Worm (Caenorhabditis elegans): ENCODE results near the gene srx-47.

DNA sequence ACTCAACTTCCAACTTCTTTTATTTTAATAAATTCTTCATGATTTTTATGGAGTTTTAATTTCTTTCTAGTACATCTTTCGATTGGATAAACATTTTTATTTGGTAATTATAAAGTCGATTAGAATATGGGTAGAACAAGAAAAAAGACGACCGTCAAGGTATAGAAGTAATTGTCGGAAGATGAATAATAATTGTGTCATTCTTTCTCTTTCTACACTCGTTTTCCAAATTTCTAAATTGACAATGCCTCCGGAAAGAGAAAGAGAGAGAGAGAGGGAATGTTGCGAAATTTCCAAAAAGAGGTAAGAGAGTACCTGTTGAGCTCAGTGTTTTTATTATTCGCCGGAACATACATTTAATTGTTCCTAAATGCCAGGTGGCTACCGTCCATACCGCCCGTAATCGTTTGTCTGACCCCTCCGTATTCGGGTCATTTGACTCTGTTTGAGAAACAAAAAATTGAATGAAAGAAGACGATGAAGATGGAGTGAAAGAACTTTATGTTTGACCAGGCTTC lies 32.1 kb downstream of the srx-47 start, which contains the start of gene E02C12.12:
- TF ChIP-seq snpc-4 (tag; optimal IDR thresholded peaks at IDR 0.05): no peak
- TF ChIP-seq blmp-1 (tag; optimal IDR thresholded peaks at IDR 0.05; ENCODE audit: insufficient read depth): no peak
- TF ChIP-seq lin-13 (GFP tag; optimal IDR thresholded peaks at IDR 0.05): no peak

Data from whole organism, L2 larva.